Fruit fly (Drosophila melanogaster) whole organism, embryonic: ENCODE measurements around the gene bab1.

Experiments
- BEAF-32 ChIP-seq: fragments of 200-800 bp; sonication (Bioruptor generic); optimal IDR thresholded peaks from 3 replicates; lab custom pipeline; 2017; ENCODE audit warnings: missing biosample characterization, missing genetic modification characterization, mild to moderate bottlenecking, moderate library complexity, missing genetic modification reagents
- CG10979 ChIP-seq: fragments of 200-800 bp; sonication (Bioruptor generic); optimal IDR thresholded peaks from 2 replicates; lab custom pipeline; 2018; ENCODE audit warnings: missing biosample characterization, mild to moderate bottlenecking, missing genetic modification characterization, moderate library complexity
- CG11723 ChIP-seq: fragments of 200-800 bp; sonication (Bioruptor generic); optimal IDR thresholded peaks from 2 replicates; lab custom pipeline; 2017; ENCODE audit warnings: missing biosample characterization, mild to moderate bottlenecking, missing genetic modification characterization
- CG14667 ChIP-seq: fragments of 200-800 bp; sonication (Bioruptor generic); IDR thresholded peaks from 2 replicates; pipeline ENCODE4 v1.3.6; 2022; ENCODE audit warnings: missing biosample characterization, missing genetic modification characterization
- CG14710 ChIP-seq: fragments of 200-800 bp; sonication (Bioruptor generic); optimal IDR thresholded peaks from 3 replicates; lab custom pipeline; 2019; ENCODE audit warnings: missing biosample characterization, mild to moderate bottlenecking, missing genetic modification characterization, moderate library complexity
- CG14860 ChIP-seq: fragments of 200-800 bp; sonication (Bioruptor generic); IDR thresholded peaks from 3 replicates; pipeline ENCODE4 v1.3.6; 2022; ENCODE audit warnings: missing biosample characterization, missing genetic modification characterization; ENCODE audit not compliant: partially characterized antibody
- CG15696 ChIP-seq: fragments of 200-800 bp; sonication (Bioruptor generic); optimal IDR thresholded peaks from 2 replicates; lab custom pipeline; 2019; ENCODE audit warnings: missing biosample characterization, mild to moderate bottlenecking, missing genetic modification characterization, moderate library complexity
- CG17359 ChIP-seq: fragments of 200-800 bp; sonication (Bioruptor generic); optimal IDR thresholded peaks from 3 replicates; lab custom pipeline; 2018; ENCODE audit warnings: missing biosample characterization, mild to moderate bottlenecking, missing genetic modification characterization, moderate library complexity
- CG17361 ChIP-seq: fragments of 200-800 bp; sonication (Bioruptor generic); IDR thresholded peaks from 3 replicates; pipeline ENCODE4 v1.3.6; 2022; ENCODE audit warnings: missing biosample characterization, missing genetic modification characterization
- CG18262 ChIP-seq: fragments of 200-800 bp; optimal IDR thresholded peaks from 3 replicates; lab custom pipeline; 2019; ENCODE audit warnings: missing biosample characterization, mild to moderate bottlenecking, missing genetic modification characterization, moderate library complexity
- CG2120 ChIP-seq: fragments of 200-800 bp; sonication (Bioruptor generic); optimal IDR thresholded peaks from 3 replicates; lab custom pipeline; 2016; ENCODE audit warnings: missing biosample characterization, missing genetic modification characterization
- CG2678 ChIP-seq: fragments of 200-800 bp; sonication (Bioruptor generic); optimal IDR thresholded peaks from 3 replicates; lab custom pipeline; 2019; ENCODE audit warnings: missing biosample characterization, mild to moderate bottlenecking, missing genetic modification characterization, moderate library complexity
- CG3407 ChIP-seq: fragments of 200-800 bp; sonication (Bioruptor generic); optimal IDR thresholded peaks from 2 replicates; lab custom pipeline; 2018; ENCODE audit warnings: missing biosample characterization, mild to moderate bottlenecking, missing genetic modification characterization
- CG4730 ChIP-seq: fragments of 200-800 bp; sonication (Bioruptor generic); IDR thresholded peaks from 2 replicates; pipeline ENCODE4 v1.3.6; 2022; ENCODE audit warnings: missing biosample characterization, missing genetic modification characterization
- CG6175 ChIP-seq: fragments of 200-800 bp; sonication (Bioruptor generic); IDR thresholded peaks from 3 replicates; pipeline ENCODE4 v1.3.6; 2022; ENCODE audit warnings: missing biosample characterization, missing genetic modification characterization
- CG6254 ChIP-seq: fragments of 200-800 bp; sonication (Bioruptor generic); optimal IDR thresholded peaks from 3 replicates; lab custom pipeline; 2017; ENCODE audit warnings: mild to moderate bottlenecking, missing biosample characterization, missing genetic modification reagents, missing genetic modification characterization
- CG6689 ChIP-seq: fragments of 200-800 bp; sonication (Bioruptor generic); IDR thresholded peaks from 2 replicates; pipeline ENCODE4 v1.3.6; 2022; ENCODE audit warnings: missing biosample characterization, missing genetic modification characterization
- CG6813 ChIP-seq: fragments of 200-800 bp; sonication (Bioruptor generic); optimal IDR thresholded peaks from 2 replicates; lab custom pipeline; 2017; ENCODE audit warnings: missing biosample characterization, missing genetic modification characterization, mild to moderate bottlenecking, moderate library complexity, missing genetic modification reagents
- CG8388 ChIP-seq: fragments of 200-800 bp; sonication (Bioruptor generic); optimal IDR thresholded peaks from 2 replicates; lab custom pipeline; 2019; ENCODE audit warnings: missing biosample characterization, mild to moderate bottlenecking, missing genetic modification characterization, moderate library complexity
- D ChIP-seq, 2 experiments: fragments of 200-800 bp in 1 of 2; fragments of >200 bp in 1 of 2; sonication (Bioruptor generic) in 1 of 2; optimal IDR thresholded peaks; 2 replicates in 1 of 2; 3 replicates in 1 of 2; lab custom pipeline; 2017; ENCODE audit warnings: mild to moderate bottlenecking in 1 of 2, missing biosample characterization in 1 of 2, missing genetic modification characterization in 1 of 2, missing genetic modification reagents in 1 of 2
- Dll ChIP-seq: fragments of 200-800 bp; sonication (Bioruptor generic); IDR thresholded peaks from 4 replicates; pipeline ENCODE4 v1.3.6; 2022; ENCODE audit warnings: missing biosample characterization, missing genetic modification characterization; ENCODE audit not compliant: partially characterized antibody
- Doc3 ChIP-seq: fragments of 200-800 bp; sonication (Bioruptor generic); IDR thresholded peaks from 3 replicates; pipeline ENCODE4 v1.3.6; 2022; ENCODE audit warnings: missing biosample characterization, missing genetic modification characterization; ENCODE audit not compliant: partially characterized antibody
- Fer1 ChIP-seq: fragments of 200-800 bp; sonication (Bioruptor generic); optimal IDR thresholded peaks from 2 replicates; lab custom pipeline; 2017; ENCODE audit warnings: missing biosample characterization, mild to moderate bottlenecking, missing genetic modification characterization
- HHEX ChIP-seq: fragments of 200-800 bp; sonication (Bioruptor generic); optimal IDR thresholded peaks from 3 replicates; lab custom pipeline; 2017; ENCODE audit warnings: missing biosample characterization, mild to moderate bottlenecking, missing genetic modification characterization, missing genetic modification reagents
- Hr78 ChIP-seq, 2 experiments: fragments of 200-800 bp in 1 of 2; fragments of >200 bp in 1 of 2; sonication (Bioruptor generic) in 1 of 2; optimal IDR thresholded peaks; 2 replicates each; lab custom pipeline; 2017 to 2019; ENCODE audit warnings: missing biosample characterization in 2 of 2, missing genetic modification characterization in 2 of 2, mild to moderate bottlenecking in 1 of 2, moderate library complexity in 1 of 2
- NC2β ChIP-seq: fragments of 200-800 bp; sonication (Bioruptor generic); optimal IDR thresholded peaks from 2 replicates; lab custom pipeline; 2016; ENCODE audit warnings: missing biosample characterization, missing genetic modification characterization
- Rx ChIP-seq: fragments of 200-800 bp; sonication (Bioruptor generic); IDR thresholded peaks from 2 replicates; pipeline ENCODE4 v1.3.6; 2022; ENCODE audit warnings: missing biosample characterization, missing genetic modification characterization
- Sox100B ChIP-seq: fragments of 200-800 bp; sonication (Bioruptor generic); optimal IDR thresholded peaks from 3 replicates; lab custom pipeline; 2018; ENCODE audit warnings: missing biosample characterization, mild to moderate bottlenecking, missing genetic modification characterization
- ara ChIP-seq: fragments of 200-800 bp; sonication (Bioruptor generic); IDR thresholded peaks from 2 replicates; pipeline ENCODE4 v1.3.6; 2022; ENCODE audit warnings: missing biosample characterization, missing genetic modification characterization
- bbx ChIP-seq: fragments of 200-800 bp; sonication (Bioruptor generic); IDR thresholded peaks from 2 replicates; pipeline ENCODE4 v1.3.6; 2022; ENCODE audit warnings: missing biosample characterization, missing genetic modification characterization; ENCODE audit not compliant: partially characterized antibody
- croc ChIP-seq: fragments of 200-800 bp; sonication (Bioruptor generic); conservative IDR thresholded peaks from 3 replicates; pipeline ENCODE4 v1.3.6; 2022; ENCODE audit warnings: missing biosample characterization, missing genetic modification characterization
- dmrt11E ChIP-seq: fragments of 200-800 bp; sonication (Bioruptor generic); optimal IDR thresholded peaks from 3 replicates; lab custom pipeline; 2018; ENCODE audit warnings: missing biosample characterization, mild to moderate bottlenecking, missing genetic modification characterization, moderate library complexity
- emc ChIP-seq: fragments of 200-800 bp; sonication (Bioruptor generic); optimal IDR thresholded peaks from 2 replicates; lab custom pipeline; 2016; ENCODE audit warnings: missing biosample characterization, missing genetic modification characterization
- fd96Cb ChIP-seq: fragments of 200-800 bp; sonication (Bioruptor generic); optimal IDR thresholded peaks from 2 replicates; lab custom pipeline; 2018; ENCODE audit warnings: missing biosample characterization, mild to moderate bottlenecking, missing genetic modification characterization, moderate library complexity
- gem ChIP-seq: fragments of 200-800 bp; sonication (Bioruptor generic); optimal IDR thresholded peaks from 2 replicates; lab custom pipeline; 2019; ENCODE audit warnings: missing biosample characterization, mild to moderate bottlenecking, missing genetic modification characterization, moderate library complexity
- h ChIP-seq: fragments of >200 bp; optimal IDR thresholded peaks from 2 replicates; lab custom pipeline; 2017
- pan ChIP-seq, 4 experiments: fragments of >200 bp in 3 of 4; fragments of 200-800 bp in 1 of 4; sonication (Bioruptor generic) in 1 of 4; optimal IDR thresholded peaks in 3 of 4; IDR thresholded peaks in 1 of 4; 2 replicates each; pipeline versions ENCODE4 v1.3.6 to Lab custom; 2017 to 2022; ENCODE audit warnings: missing biosample characterization in 2 of 4, missing genetic modification characterization in 2 of 4, mixed read lengths in 1 of 4
- pb ChIP-seq: fragments of 200-800 bp; sonication (Bioruptor generic); optimal IDR thresholded peaks from 3 replicates; lab custom pipeline; 2016; ENCODE audit warnings: missing biosample characterization, missing genetic modification characterization
- phol ChIP-seq: fragments of 200-800 bp; sonication (Bioruptor generic); optimal IDR thresholded peaks from 3 replicates; lab custom pipeline; 2018; ENCODE audit warnings: missing biosample characterization, mild to moderate bottlenecking, missing genetic modification characterization, moderate library complexity
- pum ChIP-seq: fragments of 200-800 bp; sonication (Bioruptor generic); optimal IDR thresholded peaks from 2 replicates; lab custom pipeline; 2016; ENCODE audit warnings: missing biosample characterization, missing genetic modification characterization
- stwl ChIP-seq: fragments of 200-800 bp; sonication (Bioruptor generic); optimal IDR thresholded peaks from 3 replicates; lab custom pipeline; 2018; ENCODE audit warnings: missing biosample characterization, mild to moderate bottlenecking, missing genetic modification characterization, moderate library complexity
- tgo ChIP-seq: fragments of 200-800 bp; sonication (Bioruptor generic); IDR thresholded peaks from 3 replicates; pipeline ENCODE4 v1.3.6; 2022; ENCODE audit warnings: missing biosample characterization, missing genetic modification characterization
- tna ChIP-seq: fragments of 200-800 bp; sonication (Bioruptor generic); IDR thresholded peaks from 2 replicates; pipeline ENCODE4 v1.3.6; 2022; ENCODE audit warnings: missing biosample characterization, missing genetic modification characterization; ENCODE audit not compliant: partially characterized antibody
- trem ChIP-seq: fragments of 200-800 bp; optimal IDR thresholded peaks from 3 replicates; lab custom pipeline; 2019; ENCODE audit warnings: missing biosample characterization, mild to moderate bottlenecking, missing genetic modification characterization, moderate library complexity
- ttk ChIP-seq: fragments of 200-800 bp; sonication (Bioruptor generic); IDR thresholded peaks from 2 replicates; pipeline ENCODE4 v2.1.2; 2022; ENCODE audit warnings: missing biosample characterization, missing genetic modification characterization
- vnd ChIP-seq: fragments of 200-800 bp; sonication (Bioruptor generic); IDR thresholded peaks from 3 replicates; pipeline ENCODE4 v1.3.6; 2022; ENCODE audit warnings: missing biosample characterization, missing genetic modification characterization; ENCODE audit not compliant: partially characterized antibody
- vvl ChIP-seq: fragments of 200-800 bp; sonication (Bioruptor generic); IDR thresholded peaks from 2 replicates; pipeline ENCODE4 v1.3.6; 2022; ENCODE audit warnings: missing biosample characterization, missing genetic modification characterization

The bab1 gene

DNA sequence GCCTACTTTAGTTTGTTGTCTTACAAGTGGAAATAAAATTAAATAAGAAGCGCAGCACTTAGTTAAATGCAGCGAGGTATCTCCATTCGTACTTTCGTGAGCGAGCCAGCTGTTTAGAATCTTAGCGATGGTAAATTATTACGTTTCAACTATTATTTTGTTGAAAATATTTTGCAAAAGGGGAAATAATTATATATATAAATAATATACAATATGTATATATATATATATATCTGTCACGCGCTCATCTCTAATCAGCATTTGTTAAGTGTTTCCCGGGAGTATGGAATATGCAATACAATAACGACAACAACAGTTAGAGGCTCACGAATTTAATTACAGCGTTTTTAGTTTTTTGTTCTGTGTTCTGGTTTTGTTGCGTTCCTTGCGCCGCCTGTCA is 17.6 kb downstream of the bab1 start:
- peak; percentile 73 for TF ChIP-seq CG15696 (tag; lab: Kevin White, UChicago)
- peak; percentile 64; the same call in 1 of the 2 replicates for TF ChIP-seq vvl
- TF ChIP-seq CG11723: no peak
- TF ChIP-seq Dll (GFP tag; lab: Robert Waterston, UW): peak; percentile 66
- TF ChIP-seq Rx (GFP tag; lab: Robert Waterston, UW): no peak
- TF ChIP-seq ttk (GFP tag; lab: Robert Waterston, UW): 0 out of 2 replicates have a peak, but pooled peaks have one; percentile 8
- no peak for TF ChIP-seq pan (optimal IDR thresholded peaks at IDR 0.05; lab: Kevin White, UChicago)
- TF ChIP-seq pan (GFP tag; optimal IDR thresholded peaks at IDR 0.05 in 1 of 2, IDR thresholded peaks at IDR 0.05 in 1 of 2): peak in 1 of 2 experiments; percentile 38
- no peak for TF ChIP-seq Hr78 (GFP tag; optimal IDR thresholded peaks at IDR 0.05; lab: Kevin White, UChicago)
- TF ChIP-seq bbx: no peak
- TF ChIP-seq emc: no peak
- TF ChIP-seq fd96Cb: peak; percentile 51
- no peak for TF ChIP-seq h (lab: Kevin White, UChicago)
- peak; percentile 45 for TF ChIP-seq phol (tag; lab: Kevin White, UChicago)
- peak; percentile 30 for TF ChIP-seq CG6254
- peak; percentile 20 for TF ChIP-seq stwl (tag; lab: Kevin White, UChicago)
- TF ChIP-seq pb (GFP tag; lab: Kevin White, UChicago): no peak
- TF ChIP-seq CG17361 (GFP tag; lab: Robert Waterston, UW): peak; percentile 69; the same call in 2 of the 3 replicates
- TF ChIP-seq CG14860 (GFP tag; lab: Robert Waterston, UW): peak; percentile 55; the same call in 1 of the 3 replicates
- no peak for TF ChIP-seq CG6175
- TF ChIP-seq pum: no peak
- no peak for TF ChIP-seq CG2120 (GFP tag; lab: Kevin White, UChicago)
- TF ChIP-seq Fer1 (GFP tag; lab: Kevin White, UChicago): peak; percentile 1
- TF ChIP-seq Sox100B (GFP tag; lab: Kevin White, UChicago): peak; percentile 64
- TF ChIP-seq vnd (GFP tag; lab: Robert Waterston, UW): 0 out of 3 replicates have a peak, but pooled peaks have one; percentile 13
- peak; percentile 23 for TF ChIP-seq CG6813 (GFP tag; lab: Kevin White, UChicago)
- TF ChIP-seq CG14667 (GFP tag; lab: Robert Waterston, UW): peak; percentile 24; the same call in 1 of the 2 replicates
- TF ChIP-seq HHEX (GFP tag; lab: Kevin White, UChicago): peak; percentile 1
- TF ChIP-seq BEAF-32 (GFP tag; lab: Kevin White, UChicago): peak; percentile 10
- peak; percentile 75 for TF ChIP-seq CG10979 (tag; lab: Kevin White, UChicago)
- TF ChIP-seq D (optimal IDR thresholded peaks at IDR 0.05; lab: Kevin White, UChicago): no peak
- peak; percentile 39 for TF ChIP-seq D (GFP tag; optimal IDR thresholded peaks at IDR 0.05; lab: Kevin White, UChicago)
- peak; percentile 27; the same call in 1 of the 2 replicates for TF ChIP-seq CG4730 (GFP tag; lab: Robert Waterston, UW)
- peak; percentile 54 for TF ChIP-seq CG2678 (tag; lab: Kevin White, UChicago)
- peak; percentile 58; the same call in 1 of the 2 replicates for TF ChIP-seq CG6689 (GFP tag; lab: Robert Waterston, UW)
- 0 out of 3 replicates have a peak, but pooled peaks have one; percentile 20 for TF ChIP-seq croc (GFP tag; lab: Robert Waterston, UW)
- peak; percentile 80 for TF ChIP-seq CG18262 (tag; lab: Kevin White, UChicago)
- no peak for TF ChIP-seq dmrt11E (tag; lab: Kevin White, UChicago)
- TF ChIP-seq CG14710 (tag; lab: Kevin White, UChicago): peak; percentile 60
- TF ChIP-seq gem (tag; lab: Kevin White, UChicago): peak; percentile 48
- peak; percentile 24; the same call in 2 of the 3 replicates for TF ChIP-seq tgo (GFP tag; lab: Robert Waterston, UW)
- no peak for TF ChIP-seq CG3407 (GFP tag; lab: Kevin White, UChicago)
- peak; percentile 44 for TF ChIP-seq CG17359
- TF ChIP-seq NC2β: no peak
- peak; percentile 49 for TF ChIP-seq trem (tag; lab: Kevin White, UChicago)
- no peak for TF ChIP-seq tna (GFP tag; lab: Robert Waterston, UW)
- peak; percentile 45; the same call in 1 of the 2 replicates for TF ChIP-seq ara (GFP tag; lab: Robert Waterston, UW)
- peak; percentile 53; the same call in 2 of the 3 replicates for TF ChIP-seq Doc3 (GFP tag; lab: Robert Waterston, UW)
- peak; percentile 8 for TF ChIP-seq CG8388 (GFP tag; lab: Kevin White, UChicago)
